Worm (Caenorhabditis elegans) whole organism, L3 larva: Measurements from ENCODE around the gene dhs-13.

Source experiments
- R02D3.7 ChIP-seq: fragments of 150-350 bp; optimal IDR thresholded peaks from 2 replicates; lab custom pipeline; 2014; ENCODE audit warnings: missing biosample characterization, missing genetic modification characterization
- ZK546.5 ChIP-seq: sonication (generic microtip); optimal IDR thresholded peaks from 2 replicates; lab custom pipeline; 2017; ENCODE audit warnings: missing biosample characterization, missing genetic modification characterization
- aly-2 ChIP-seq: fragments of 150-350 bp; optimal IDR thresholded peaks from 2 replicates; lab custom pipeline; 2014; ENCODE audit warnings: missing biosample characterization, missing genetic modification characterization
- ama-1 ChIP-seq: fragments of 150-350 bp; optimal IDR thresholded peaks from 2 replicates; lab custom pipeline; 2018
- ceh-16 ChIP-seq: sonication (generic microtip); optimal IDR thresholded peaks from 2 replicates; lab custom pipeline; 2017; ENCODE audit warnings: missing biosample characterization, missing genetic modification characterization
- ceh-82 ChIP-seq: fragments of 150-350 bp; optimal IDR thresholded peaks from 2 replicates; lab custom pipeline; 2014; ENCODE audit warnings: missing biosample characterization, missing genetic modification characterization
- ceh-9 ChIP-seq: sonication (generic microtip); optimal IDR thresholded peaks from 2 replicates; lab custom pipeline; 2018; ENCODE audit warnings: missing biosample characterization, missing genetic modification characterization
- egl-5 ChIP-seq: fragments of 150-350 bp; optimal IDR thresholded peaks from 2 replicates; lab custom pipeline; 2017; ENCODE audit warnings: missing biosample characterization, missing genetic modification reagents, missing genetic modification characterization, inconsistent platforms
- elt-2 ChIP-seq: sonication (generic microtip); optimal IDR thresholded peaks from 2 replicates; lab custom pipeline; 2016; ENCODE audit warnings: missing genetic modification reagents, mild to moderate bottlenecking, missing genetic modification characterization, missing compliant biosample characterization
- eor-1 ChIP-seq, 2 experiments: fragments of 150-350 bp; optimal IDR thresholded peaks; 2 replicates each; lab custom pipeline; 2014 to 2018; ENCODE audit warnings: missing biosample characterization in 2 of 2, missing genetic modification characterization in 2 of 2
- fos-1 ChIP-seq: fragments of 150-350 bp; optimal IDR thresholded peaks from 2 replicates; lab custom pipeline; 2014; ENCODE audit warnings: missing biosample characterization, missing genetic modification characterization
- hmg-11 ChIP-seq: sonication (generic microtip); optimal IDR thresholded peaks from 2 replicates; lab custom pipeline; 2016; ENCODE audit warnings: missing genetic modification characterization, missing compliant biosample characterization
- jun-1 ChIP-seq: fragments of 150-350 bp; optimal IDR thresholded peaks from 2 replicates; lab custom pipeline; 2014; ENCODE audit warnings: missing biosample characterization, missing genetic modification reagents, missing genetic modification characterization
- lin-15B ChIP-seq: fragments of 150-350 bp; optimal IDR thresholded peaks from 2 replicates; lab custom pipeline; 2014; ENCODE audit warnings: missing biosample characterization, missing genetic modification characterization
- lsy-12 ChIP-seq: sonication (generic microtip); optimal IDR thresholded peaks from 2 replicates; lab custom pipeline; 2016; ENCODE audit warnings: mild to moderate bottlenecking, missing genetic modification characterization, missing compliant biosample characterization
- mdl-1 ChIP-seq: fragments of 150-350 bp; optimal IDR thresholded peaks from 2 replicates; lab custom pipeline; 2014; ENCODE audit warnings: missing biosample characterization, missing genetic modification characterization
- nfya-1 ChIP-seq: sonication (generic microtip); optimal IDR thresholded peaks from 2 replicates; lab custom pipeline; 2017; ENCODE audit warnings: missing genetic modification characterization, mild to moderate bottlenecking, missing compliant biosample characterization, antibody characterized with exemption, moderate library complexity; ENCODE audit not compliant: insufficient read depth
- nhr-12 ChIP-seq: fragments of 150-350 bp; optimal IDR thresholded peaks from 2 replicates; lab custom pipeline; 2014; ENCODE audit warnings: missing biosample characterization, missing genetic modification characterization
- nhr-23 ChIP-seq: fragments of 150-350 bp; optimal IDR thresholded peaks from 2 replicates; lab custom pipeline; 2014; ENCODE audit warnings: missing biosample characterization, missing genetic modification reagents, missing genetic modification characterization
- nhr-67 ChIP-seq: fragments of 150-350 bp; optimal IDR thresholded peaks from 2 replicates; lab custom pipeline; 2014; ENCODE audit warnings: missing biosample characterization, missing genetic modification characterization
- nhr-77 ChIP-seq: fragments of 150-350 bp; optimal IDR thresholded peaks from 2 replicates; lab custom pipeline; 2014; ENCODE audit warnings: missing biosample characterization, missing genetic modification characterization
- pqm-1 ChIP-seq: fragments of 150-350 bp; optimal IDR thresholded peaks from 2 replicates; lab custom pipeline; 2017; ENCODE audit warnings: missing biosample characterization, missing genetic modification characterization, inconsistent platforms
- sea-2 ChIP-seq: fragments of 150-350 bp; sonication (generic microtip); optimal IDR thresholded peaks from 4 replicates; lab custom pipeline; 2014; ENCODE audit warnings: missing biosample characterization, missing genetic modification reagents, missing genetic modification characterization
- unc-62 ChIP-seq: fragments of 150-350 bp; sonication (generic microtip); optimal IDR thresholded peaks from 4 replicates; lab custom pipeline; 2014; ENCODE audit warnings: missing biosample characterization, missing genetic modification reagents, missing genetic modification characterization
- ztf-11 ChIP-seq: fragments of 150-350 bp; optimal IDR thresholded peaks from 2 replicates; lab custom pipeline; 2014; ENCODE audit warnings: missing biosample characterization, missing genetic modification characterization
- ztf-4 ChIP-seq: fragments of 150-350 bp; optimal IDR thresholded peaks from 2 replicates; lab custom pipeline; 2014; ENCODE audit warnings: missing biosample characterization, missing genetic modification characterization

The dhs-13 gene

DNA sequence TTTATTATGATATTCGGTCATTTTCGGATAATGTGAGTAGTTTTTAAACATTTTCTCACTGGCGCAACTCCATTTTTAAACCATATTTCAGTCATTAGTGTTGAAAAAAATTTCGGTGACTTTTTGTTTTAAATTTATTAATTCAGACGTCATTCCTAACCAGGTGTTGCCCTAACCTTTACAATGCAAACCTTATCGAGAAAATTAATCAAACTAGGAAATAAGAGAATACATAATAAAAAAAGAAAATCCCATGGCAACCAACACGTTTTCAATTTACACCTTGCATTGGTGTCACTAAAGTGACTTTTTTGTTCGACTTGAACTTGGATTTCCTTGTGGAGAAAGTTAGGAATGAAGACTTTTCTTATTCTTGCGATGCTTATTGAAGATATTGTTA lies 16.6 kb upstream of the dhs-13 start, which contains the start of gene F36H9.2:
F36H9.2 (plus strand) TSS at position 301 of the 400 bp plus-strand sequence.
- TF ChIP-seq jun-1: no peak
- no peak for TF ChIP-seq elt-2
- TF ChIP-seq egl-5: no peak
- TF ChIP-seq ztf-4 (tag; lab: Kevin White, UChicago): no peak
- no peak for TF ChIP-seq pqm-1 (tag; lab: Kevin White, UChicago)
- no peak for TF ChIP-seq ceh-9 (tag; lab: Kevin White, UChicago)
- no peak for TF ChIP-seq ama-1 (lab: Kevin White, UChicago)
- no peak for TF ChIP-seq R02D3.7 (tag; lab: Kevin White, UChicago)
- TF ChIP-seq nhr-23 (tag; lab: Kevin White, UChicago): no peak
- no peak for TF ChIP-seq fos-1

- TF ChIP-seq ztf-11 (tag; lab: Kevin White, UChicago) (no peak), elt-2 (no peak), eor-1 (tag; optimal IDR thresholded peaks at IDR 0.05; lab: Kevin White, UChicago) (no peak), ceh-16 (tag; lab: Kevin White, UChicago) (no peak), nfya-1 (tag; lab: Kevin White, UChicago) (no peak), aly-2 (tag; lab: Kevin White, UChicago) (no peak), lin-15B (tag; lab: Kevin White, UChicago) (no peak), egl-5 (no peak)
Measured at ce11 chrV:1781922-1782321, 10.4 kb upstream of the dhs-13 start, which contains the start of gene F36H9.5. Gene F36H9.5 (minus strand): TSS chrV:1782022.

DNA sequence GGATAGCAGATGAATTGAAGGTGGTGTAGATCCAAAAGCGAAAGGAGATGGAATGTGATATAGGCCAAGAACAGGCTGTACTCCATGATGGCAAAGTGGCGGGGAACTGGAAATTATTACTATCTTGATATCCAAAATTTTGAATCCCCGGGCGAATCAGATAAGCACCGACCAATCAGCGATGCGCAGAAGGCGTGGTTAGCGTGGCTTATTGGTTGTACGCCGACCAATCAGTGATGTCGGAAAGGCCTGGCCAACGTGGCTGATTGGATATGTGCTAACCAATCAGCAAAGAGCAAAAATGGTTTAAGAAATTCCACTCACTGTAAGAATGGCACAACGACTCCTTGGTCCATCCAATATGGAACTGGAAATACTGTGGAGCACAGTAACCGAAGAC lies 8.5 kb upstream of the dhs-13 start:
- no peak for TF ChIP-seq mdl-1
- no peak for TF ChIP-seq R02D3.7 (tag; lab: Kevin White, UChicago)
- no peak for TF ChIP-seq fos-1
- no peak for TF ChIP-seq lsy-12 (tag; lab: Kevin White, UChicago)
- peak; percentile 86 for TF ChIP-seq nfya-1 (tag; lab: Kevin White, UChicago)
- TF ChIP-seq nhr-77: no peak
- no peak for TF ChIP-seq nhr-12 (tag; lab: Kevin White, UChicago)
- no peak for TF ChIP-seq ceh-82 (tag; lab: Kevin White, UChicago)
- no peak for TF ChIP-seq hmg-11 (tag; lab: Kevin White, UChicago)

DNA sequence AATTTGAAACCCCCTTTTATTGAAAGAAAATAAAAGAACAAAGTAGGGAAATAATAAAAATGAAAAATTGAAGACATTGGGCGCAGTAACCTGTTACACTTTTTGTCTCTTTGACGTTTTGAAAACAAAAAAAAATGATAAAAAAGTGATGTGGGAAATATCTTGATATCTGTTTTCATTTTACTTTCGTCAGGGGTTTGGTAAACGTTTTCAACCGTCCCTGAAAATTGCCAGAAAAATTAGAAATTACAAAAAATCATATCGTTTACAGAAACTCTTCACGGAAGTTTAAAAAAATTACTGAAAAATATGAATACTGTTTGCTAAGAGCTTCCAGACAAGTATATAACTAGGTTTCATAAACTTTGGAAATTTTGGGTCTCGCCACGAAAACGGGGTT lies 7.6 kb upstream of the dhs-13 start, which contains the start of gene F36H9.4:
F36H9.4 (minus strand) TSS at position 101 of the 400 bp plus-strand sequence.
- TF ChIP-seq nhr-23 (tag; lab: Kevin White, UChicago) (no peak), egl-5 (no peak), ZK546.5 (tag; lab: Kevin White, UChicago) (no peak), fos-1 (no peak), sea-2 (GFP tag; lab: Kevin White, UChicago) (no peak)

- TF ChIP-seq nhr-67: no peak
- no peak for TF ChIP-seq elt-2
Measured at ce11 chrV:1774874-1775589, 3.5 kb upstream of the dhs-13 start, which contains the start of gene F36H9.7. Gene F36H9.7 (minus strand): TSS chrV:1774924.

- peak; percentile 32 for TF ChIP-seq hmg-11 (tag; lab: Kevin White, UChicago)
- TF ChIP-seq nfya-1 (tag; lab: Kevin White, UChicago): peak; percentile 22
- TF ChIP-seq elt-2: peak; percentile 27
- TF ChIP-seq ZK546.5 (tag; lab: Kevin White, UChicago): no peak
- no peak for TF ChIP-seq egl-5
Measured at ce11 chrV:1773120-1773519, 1.6 kb upstream of the dhs-13 start.

DNA sequence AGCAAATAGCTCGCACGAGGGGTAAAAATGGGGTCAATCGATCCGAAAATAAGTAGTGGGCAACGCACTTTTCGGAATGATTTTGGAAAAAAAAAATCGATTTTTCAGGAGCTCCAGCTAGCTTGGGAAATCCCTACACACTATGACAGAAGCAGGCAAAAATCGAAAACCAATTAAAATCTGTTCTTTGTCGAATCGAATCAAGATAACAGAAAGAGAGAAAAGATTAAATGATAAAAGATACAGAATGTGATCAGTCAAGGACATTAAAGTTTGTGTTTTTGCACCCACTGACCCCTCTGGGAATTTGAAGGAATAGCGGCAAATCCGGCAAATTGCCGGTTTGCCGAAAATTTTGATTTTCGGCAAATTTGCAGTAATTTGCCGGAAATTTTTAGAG lies 4.1 kb downstream of the dhs-13 start:
- TF ChIP-seq ceh-9 (tag; lab: Kevin White, UChicago): no peak

ce11 chrV:1760682-1761081 lies 10.9 kb downstream of the dhs-13 start, which contains the start of gene clec-205:
Gene clec-205 (plus strand): TSS chrV:1760893.
- peak; percentile 60 for TF ChIP-seq elt-2
- no peak for TF ChIP-seq ama-1 (lab: Kevin White, UChicago)
- TF ChIP-seq unc-62: no peak
- no peak for TF ChIP-seq fos-1
- no peak for TF ChIP-seq R02D3.7 (tag; lab: Kevin White, UChicago)
